Worm (Caenorhabditis elegans) whole organism, late embryonic: ENCODE measurements around the gene lurp-4.

ENCODE experiments used
- C08G9.2 ChIP-seq: sonication (generic microtip); optimal IDR thresholded peaks from 2 replicates; lab custom pipeline; 2016; ENCODE audit warnings: mild to moderate bottlenecking, missing genetic modification characterization, moderate library complexity, missing compliant biosample characterization
- ama-1 ChIP-seq: fragments of 150-350 bp; optimal IDR thresholded peaks from 2 replicates; lab custom pipeline; 2014
- ceh-18 ChIP-seq: sonication (generic microtip); optimal IDR thresholded peaks from 2 replicates; lab custom pipeline; 2016; ENCODE audit warnings: missing genetic modification characterization, missing compliant biosample characterization
- ceh-19 ChIP-seq: fragments of 200-800 bp; sonication (Bioruptor generic); optimal IDR thresholded peaks from 2 replicates; lab custom pipeline; 2018; ENCODE audit warnings: mild to moderate bottlenecking, missing genetic modification characterization, missing compliant biosample characterization
- ceh-2 ChIP-seq: sonication (generic microtip); optimal IDR thresholded peaks from 2 replicates; lab custom pipeline; 2016; ENCODE audit warnings: missing genotype, missing genetic modification characterization, missing compliant biosample characterization
- ceh-34 ChIP-seq: sonication (generic microtip); optimal IDR thresholded peaks from 2 replicates; lab custom pipeline; 2016; ENCODE audit warnings: mild to moderate bottlenecking, missing genetic modification characterization, missing compliant biosample characterization
- ceh-45 ChIP-seq: fragments of 200-800 bp; sonication (Bioruptor generic); IDR thresholded peaks from 2 replicates; pipeline ENCODE4 v1.3.6; 2022; ENCODE audit warnings: missing genetic modification reagents, missing genetic modification characterization, missing compliant biosample characterization
- ceh-48 ChIP-seq: sonication (generic microtip); optimal IDR thresholded peaks from 2 replicates; lab custom pipeline; 2016; ENCODE audit warnings: missing genetic modification characterization, inconsistent platforms, missing compliant biosample characterization
- ceh-6 ChIP-seq: fragments of 200-800 bp; sonication (Bioruptor generic); optimal IDR thresholded peaks from 2 replicates; lab custom pipeline; 2018; ENCODE audit warnings: mild to moderate bottlenecking, missing genetic modification characterization, missing compliant biosample characterization
- ceh-9 ChIP-seq: sonication (generic microtip); optimal IDR thresholded peaks from 2 replicates; lab custom pipeline; 2016; ENCODE audit warnings: mild to moderate bottlenecking, missing genetic modification characterization, inconsistent platforms, missing compliant biosample characterization
- dmd-4 ChIP-seq: sonication (generic microtip); optimal IDR thresholded peaks from 2 replicates; lab custom pipeline; 2016; ENCODE audit warnings: borderline replicate concordance, missing genetic modification characterization, missing compliant biosample characterization
- elt-2 ChIP-seq: sonication (generic microtip); optimal IDR thresholded peaks from 2 replicates; lab custom pipeline; 2016; ENCODE audit warnings: missing genetic modification reagents, missing genetic modification characterization, missing compliant biosample characterization
- ets-4 ChIP-seq: sonication (generic microtip); optimal IDR thresholded peaks from 2 replicates; lab custom pipeline; 2016; ENCODE audit warnings: missing genetic modification characterization, missing compliant biosample characterization
- fkh-6 ChIP-seq: sonication (generic microtip); optimal IDR thresholded peaks from 2 replicates; lab custom pipeline; 2016; ENCODE audit warnings: missing genetic modification characterization, missing compliant biosample characterization
- hlh-13 ChIP-seq: fragments of 200-800 bp; sonication (Bioruptor generic); optimal IDR thresholded peaks from 2 replicates; lab custom pipeline; 2018; ENCODE audit warnings: mild to moderate bottlenecking, missing genetic modification characterization, missing compliant biosample characterization
- hlh-8 ChIP-seq: sonication (generic microtip); optimal IDR thresholded peaks from 2 replicates; lab custom pipeline; 2016; ENCODE audit warnings: missing genotype, missing genetic modification characterization, missing compliant biosample characterization
- mec-3 ChIP-seq: sonication (generic microtip); optimal IDR thresholded peaks from 2 replicates; lab custom pipeline; 2016; ENCODE audit warnings: borderline replicate concordance, missing genetic modification characterization, missing compliant biosample characterization
- nfya-1 ChIP-seq: sonication (generic microtip); optimal IDR thresholded peaks from 2 replicates; lab custom pipeline; 2017; ENCODE audit warnings: missing genetic modification characterization, mild to moderate bottlenecking, missing compliant biosample characterization, antibody characterized with exemption, moderate library complexity
- nhr-11 ChIP-seq: fragments of 150-350 bp; optimal IDR thresholded peaks from 2 replicates; lab custom pipeline; 2014; ENCODE audit warnings: missing biosample characterization, missing genetic modification characterization
- npax-4 ChIP-seq: sonication (generic microtip); optimal IDR thresholded peaks from 2 replicates; lab custom pipeline; 2016; ENCODE audit warnings: missing genetic modification characterization, missing compliant biosample characterization
- odd-2 ChIP-seq: sonication (generic microtip); optimal IDR thresholded peaks from 2 replicates; lab custom pipeline; 2017; ENCODE audit warnings: antibody characterized with exemption, mild to moderate bottlenecking, missing genetic modification characterization, missing compliant biosample characterization
- pag-3 ChIP-seq: sonication (generic microtip); optimal IDR thresholded peaks from 2 replicates; lab custom pipeline; 2016; ENCODE audit warnings: missing compliant biosample characterization, missing genetic modification characterization, borderline replicate concordance
- pax-1 ChIP-seq: fragments of 150-350 bp; optimal IDR thresholded peaks from 2 replicates; lab custom pipeline; 2014; ENCODE audit warnings: missing biosample characterization, missing genetic modification characterization
- pha-2 ChIP-seq: sonication (generic microtip); optimal IDR thresholded peaks from 2 replicates; lab custom pipeline; 2017; ENCODE audit warnings: mild to moderate bottlenecking, missing genetic modification characterization, missing compliant biosample characterization
- pha-4 ChIP-seq: fragments of 150-350 bp; optimal IDR thresholded peaks from 2 replicates; lab custom pipeline; 2018; ENCODE audit warnings: missing biosample characterization, missing genetic modification reagents, missing genetic modification characterization
- pqm-1 ChIP-seq: sonication (generic microtip); optimal IDR thresholded peaks from 2 replicates; lab custom pipeline; 2016; ENCODE audit warnings: missing genetic modification characterization, missing compliant biosample characterization
- sdc-2 ChIP-seq: sonication (generic microtip); optimal IDR thresholded peaks from 2 replicates; lab custom pipeline; 2016; ENCODE audit warnings: missing genotype, missing genetic modification characterization, missing compliant biosample characterization
- sox-2 ChIP-seq: fragments of 200-800 bp; sonication (Bioruptor generic); IDR thresholded peaks from 2 replicates; pipeline ENCODE4 v1.3.6; 2022; ENCODE audit warnings: missing genetic modification reagents, missing genetic modification characterization, missing compliant biosample characterization
- sox-4 ChIP-seq: sonication (generic microtip); optimal IDR thresholded peaks from 2 replicates; lab custom pipeline; 2017; ENCODE audit warnings: mild to moderate bottlenecking, missing genetic modification characterization, inconsistent platforms, missing compliant biosample characterization
- syd-9 ChIP-seq: sonication (generic microtip); optimal IDR thresholded peaks from 2 replicates; lab custom pipeline; 2016; ENCODE audit warnings: mild to moderate bottlenecking, missing genetic modification characterization, moderate library complexity, missing compliant biosample characterization
- tbx-2 ChIP-seq: sonication (generic microtip); optimal IDR thresholded peaks from 2 replicates; lab custom pipeline; 2016; ENCODE audit warnings: missing genetic modification characterization, missing compliant biosample characterization
- tbx-7 ChIP-seq: sonication (generic microtip); optimal IDR thresholded peaks from 2 replicates; lab custom pipeline; 2016; ENCODE audit warnings: missing genotype, missing genetic modification characterization, missing compliant biosample characterization
- ttx-3 ChIP-seq: sonication (generic microtip); optimal IDR thresholded peaks from 2 replicates; lab custom pipeline; 2016; ENCODE audit warnings: missing genetic modification reagents, missing genetic modification characterization, missing compliant biosample characterization
- unc-42 ChIP-seq: sonication (generic microtip); optimal IDR thresholded peaks from 2 replicates; lab custom pipeline; 2016; ENCODE audit warnings: missing genotype, missing genetic modification characterization, missing compliant biosample characterization
- ztf-16 ChIP-seq: sonication (generic microtip); optimal IDR thresholded peaks from 2 replicates; lab custom pipeline; 2017; ENCODE audit warnings: missing genetic modification characterization, missing compliant biosample characterization

Gene lurp-4

ce11 chrV:13070278-13070677 lies 22.2 kb upstream of the lurp-4 start:
- no peak for TF ChIP-seq mec-3 (tag; lab: Kevin White, UChicago)
- TF ChIP-seq ama-1 (lab: Kevin White, UChicago) = no peak
- no peak for TF ChIP-seq ceh-6 (GFP tag; lab: Kevin White, UChicago)
- TF ChIP-seq ttx-3 (tag; lab: Kevin White, UChicago) = no peak
- no peak for TF ChIP-seq pax-1 (tag; lab: Kevin White, UChicago)
- no peak for TF ChIP-seq tbx-2
- TF ChIP-seq ceh-34 (tag; lab: Kevin White, UChicago) = no peak
- TF ChIP-seq C08G9.2 = no peak
- no peak for TF ChIP-seq ceh-18
- TF ChIP-seq ceh-2 (tag; lab: Kevin White, UChicago) = no peak
- no peak for TF ChIP-seq hlh-8 (tag; lab: Kevin White, UChicago)
- no peak for TF ChIP-seq ceh-19 (GFP tag; lab: Kevin White, UChicago)
- no peak for TF ChIP-seq nfya-1 (tag; lab: Kevin White, UChicago)
- TF ChIP-seq nhr-11 (tag; lab: Kevin White, UChicago) = no peak
- TF ChIP-seq, all 69 proteins: peak for 0

- TF ChIP-seq ceh-2 (tag; lab: Kevin White, UChicago) = no peak
- no peak for TF ChIP-seq sdc-2 (tag; lab: Kevin White, UChicago)
- no peak for TF ChIP-seq tbx-7 (tag; lab: Kevin White, UChicago)
- no peak for TF ChIP-seq ceh-6 (GFP tag; lab: Kevin White, UChicago)
- TF ChIP-seq ceh-48 (tag; lab: Kevin White, UChicago) = no peak
- no peak for TF ChIP-seq sox-2
- TF ChIP-seq sox-4 (tag; lab: Kevin White, UChicago) = no peak
- no peak for TF ChIP-seq pha-2
- no peak for TF ChIP-seq tbx-2
- TF ChIP-seq odd-2 = no peak
- no peak for TF ChIP-seq npax-4
- TF ChIP-seq pha-4 = no peak
- no peak for TF ChIP-seq pag-3 (tag; lab: Kevin White, UChicago)
- TF ChIP-seq ceh-9 (tag; lab: Kevin White, UChicago) = no peak
- TF ChIP-seq fkh-6 = no peak
These were observed 21.4 kb upstream of the lurp-4 start, which contains the start of gene C34B4.3 for ce11 chrV:13071052-13071451. C34B4.3 (minus strand) TSS chrV:13071152.

ce11 chrV:13073145-13073544 lies 19.3 kb upstream of the lurp-4 start:
- TF ChIP-seq tbx-2 (no peak), ztf-16 (tag; lab: Kevin White, UChicago) (no peak), ttx-3 (tag; lab: Kevin White, UChicago) (no peak), pax-1 (tag; lab: Kevin White, UChicago) (no peak), ceh-9 (tag; lab: Kevin White, UChicago) (no peak), syd-9 (tag; lab: Kevin White, UChicago) (no peak), sox-4 (tag; lab: Kevin White, UChicago) (no peak)
- TF ChIP-seq, all 69 proteins: peak for 0

ce11 chrV:13074148-13074547 lies 18.3 kb upstream of the lurp-4 start:
- peak; percentile 31 for TF ChIP-seq unc-42 (tag; lab: Kevin White, UChicago)
- TF ChIP-seq dmd-4 (tag; lab: Kevin White, UChicago) = no peak

ce11 chrV:13075432-13075831 lies 17.0 kb upstream of the lurp-4 start:
- TF ChIP-seq pqm-1 (tag; lab: Kevin White, UChicago) = no peak
- TF ChIP-seq elt-2 (tag; lab: Kevin White, UChicago) = no peak
- TF ChIP-seq hlh-13 (GFP tag; lab: Kevin White, UChicago) = no peak
- TF ChIP-seq ceh-45 (GFP tag; lab: Robert Waterston, UW) = no peak
- no peak for TF ChIP-seq ama-1 (lab: Kevin White, UChicago)
- no peak for TF ChIP-seq ets-4 (tag; lab: Kevin White, UChicago)
